Fruit fly (Drosophila melanogaster) whole organism, larva: ENCODE results near the gene CG10598.

Experiments used
- noc ChIP-seq: fragments of 200-800 bp; sonication (Bioruptor generic); optimal IDR thresholded peaks from 3 replicates; lab custom pipeline; 2019; ENCODE audit warnings: missing biosample characterization, mild to moderate bottlenecking, missing genetic modification characterization, moderate library complexity

CG10598 gene

dm6 chrX:17178484-17178921, 48.2 kb downstream of the CG10598 start:
- peak; percentile 97 for TF ChIP-seq noc

dm6 chrX:17177606-17178005, 49.1 kb downstream of the CG10598 start:
- no peak for TF ChIP-seq noc

dm6 chrX:17176542-17176941, 50.1 kb downstream of the CG10598 start:
- TF ChIP-seq noc = no peak

dm6 chrX:17175558-17176189, 51.0 kb downstream of the CG10598 start:
- no peak for TF ChIP-seq noc
